Worm (Caenorhabditis elegans) whole organism, young adult: ENCODE measurements around the gene F44E7.7.

Experiments
- Y79H2A.3 ChIP-seq: fragments of 200-800 bp; sonication (Bioruptor generic); conservative IDR thresholded peaks from 2 replicates; pipeline ENCODE4 v1.3.6; 2022; ENCODE audit warnings: missing genetic modification reagents, missing genetic modification characterization, missing compliant biosample characterization
- ZK185.1 ChIP-seq: sonication (generic microtip); optimal IDR thresholded peaks from 2 replicates; lab custom pipeline; 2016; ENCODE audit warnings: mild to moderate bottlenecking, missing genetic modification characterization, missing compliant biosample characterization; ENCODE audit not compliant: poor library complexity, severe bottlenecking
- bed-2 ChIP-seq: fragments of 200-800 bp; sonication (Bioruptor generic); IDR thresholded peaks from 2 replicates; pipeline ENCODE4 v1.3.6; 2022; ENCODE audit warnings: missing genetic modification reagents, missing genetic modification characterization, missing compliant biosample characterization
- cebp-1 ChIP-seq, 2 experiments: fragments of 200-800 bp in 1 of 2; sonication (Bioruptor generic) in 1 of 2; sonication (generic microtip) in 1 of 2; IDR thresholded peaks in 1 of 2; optimal IDR thresholded peaks in 1 of 2; 2 replicates each; pipeline versions ENCODE4 v1.3.6 to Lab custom; 2017 to 2022; ENCODE audit warnings: missing compliant biosample characterization in 2 of 2, missing genetic modification characterization in 2 of 2, mild to moderate bottlenecking in 1 of 2, missing genetic modification reagents in 1 of 2, moderate library complexity in 1 of 2
- ceh-58 ChIP-seq: fragments of 200-800 bp; sonication (Bioruptor generic); IDR thresholded peaks from 2 replicates; pipeline ENCODE4 v1.3.6; 2022; ENCODE audit warnings: missing genetic modification characterization, missing compliant biosample characterization
- dpff-1 ChIP-seq: sonication (generic microtip); optimal IDR thresholded peaks from 2 replicates; lab custom pipeline; 2017; ENCODE audit warnings: mild to moderate bottlenecking, missing genetic modification characterization, missing compliant biosample characterization
- him-1 ChIP-seq: sonication (generic microtip); optimal IDR thresholded peaks from 2 replicates; lab custom pipeline; 2016; ENCODE audit warnings: missing genotype, missing genetic modification reagents, missing genetic modification characterization, missing compliant biosample characterization
- lin-35 ChIP-seq, 3 experiments: fragments of 150-350 bp in 2 of 3; sonication (generic microtip) in 1 of 3; optimal IDR thresholded peaks; 2 replicates each; lab custom pipeline; 2014 to 2018; ENCODE audit warnings: missing biosample characterization in 3 of 3, missing genetic modification characterization in 3 of 3, missing genetic modification reagents in 3 of 3
- pbrm-1 ChIP-seq: fragments of 200-800 bp; sonication (Bioruptor generic); IDR thresholded peaks from 2 replicates; pipeline ENCODE4 v1.3.6; 2022; ENCODE audit warnings: missing genetic modification reagents, missing genetic modification characterization, missing compliant biosample characterization
- pha-4 ChIP-seq: fragments of 150-350 bp; sonication (generic microtip); optimal IDR thresholded peaks from 2 replicates; lab custom pipeline; 2014; ENCODE audit warnings: missing biosample characterization, missing genetic modification reagents, missing genetic modification characterization
- unc-62 ChIP-seq: fragments of 150-350 bp; optimal IDR thresholded peaks from 2 replicates; lab custom pipeline; 2014; ENCODE audit warnings: missing biosample characterization, missing genetic modification reagents, missing genetic modification characterization
- ztf-6 ChIP-seq: fragments of 200-800 bp; sonication (Bioruptor generic); IDR thresholded peaks from 2 replicates; pipeline ENCODE4 v1.3.6; 2022; ENCODE audit warnings: missing genetic modification reagents, missing genetic modification characterization, missing compliant biosample characterization

- TF ChIP-seq him-1 (tag; lab: Kevin White, UChicago) = no peak
- no peak for TF ChIP-seq dpff-1 (tag; lab: Kevin White, UChicago)
- no peak for TF ChIP-seq bed-2 (GFP tag; lab: Robert Waterston, UW)
- TF ChIP-seq lin-35 (GFP tag; optimal IDR thresholded peaks at IDR 0.05; lab: Kevin White, UChicago) = no peak
- TF ChIP-seq Y79H2A.3 (GFP tag; lab: Robert Waterston, UW) = no peak
- TF ChIP-seq unc-62 (GFP tag; lab: Kevin White, UChicago) = no peak
- no peak for TF ChIP-seq ZK185.1 (tag; lab: Kevin White, UChicago)
- TF ChIP-seq cebp-1 (GFP tag; IDR thresholded peaks at IDR 0.05; lab: Robert Waterston, UW) = no peak
- TF ChIP-seq cebp-1 (tag; optimal IDR thresholded peaks at IDR 0.05; lab: Kevin White, UChicago) = no peak
- TF ChIP-seq ztf-6 = no peak
- no peak for TF ChIP-seq pbrm-1 (GFP tag; lab: Robert Waterston, UW)
- no peak for TF ChIP-seq pha-4 (tag; lab: Kevin White, UChicago)
- TF ChIP-seq ceh-58 (GFP tag; lab: Robert Waterston, UW) = no peak
Measured at ce11 chrV:5774137-5774536, 11.1 kb downstream of the F44E7.7 start.
